Worm (Caenorhabditis elegans): ENCODE results near the gene C25F9.12.

DNA sequence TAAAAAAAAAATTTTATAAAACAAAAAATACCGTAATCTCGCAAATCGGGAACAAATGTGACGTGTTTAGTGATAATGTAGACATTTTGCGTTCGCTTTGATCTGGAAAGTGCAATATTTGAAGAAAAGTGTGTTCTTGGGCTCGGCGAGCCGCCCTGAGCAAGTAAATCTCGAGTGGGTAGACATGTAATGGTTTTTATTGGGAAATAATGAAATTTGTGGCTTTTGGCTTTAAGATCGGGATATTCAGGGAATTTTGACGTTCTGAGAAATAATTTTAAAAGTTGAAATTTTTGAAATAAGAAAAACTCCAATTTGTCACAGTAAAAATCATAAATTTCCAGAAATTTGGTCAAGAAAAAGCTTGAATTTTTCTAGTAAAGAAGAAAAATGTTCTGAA, 40.2 kb downstream of the C25F9.12 start, which contains the start of gene C14B4.2:
- TF ChIP-seq ceh-82 (tag; optimal IDR thresholded peaks at IDR 0.05) (no peak), lin-13 (GFP tag; optimal IDR thresholded peaks at IDR 0.05) (no peak), lin-39 (tag; optimal IDR thresholded peaks at IDR 0.05) (no peak), nhr-77 (tag; optimal IDR thresholded peaks at IDR 0.05) (no peak), ztf-4 (tag; optimal IDR thresholded peaks at IDR 0.05) (no peak), aly-2 (tag; optimal IDR thresholded peaks at IDR 0.05) (no peak), skn-1 (tag; optimal IDR thresholded peaks at IDR 0.05) (no peak), nhr-21 (tag; optimal IDR thresholded peaks at IDR 0.05) (no peak), zag-1 (tag; optimal IDR thresholded peaks at IDR 0.05) (no peak)
